Worm (Caenorhabditis elegans) whole organism, mixed stage, embryonic: Measurements from ENCODE around the gene C52B9.8.
"Not testable (repeated sequence)": the region's sequence is repeated elsewhere in the genome, so short reads cannot be mapped to it uniquely, and the experiment has no call there.

ENCODE experiments used
- M03D4.4 ChIP-seq: sonication (generic microtip); optimal IDR thresholded peaks from 2 replicates; lab custom pipeline; 2017; ENCODE audit warnings: mild to moderate bottlenecking, missing genetic modification characterization, missing compliant biosample characterization
- blmp-1 ChIP-seq: fragments of 150-350 bp; optimal IDR thresholded peaks from 2 replicates; lab custom pipeline; 2014; ENCODE audit warnings: missing biosample characterization, missing genetic modification characterization
- ceh-39 ChIP-seq: fragments of 150-350 bp; optimal IDR thresholded peaks from 2 replicates; lab custom pipeline; 2014; ENCODE audit warnings: missing biosample characterization, missing genetic modification characterization
- ceh-43 ChIP-seq: fragments of 200-800 bp; sonication (Bioruptor generic); optimal IDR thresholded peaks from 2 replicates; lab custom pipeline; 2018; ENCODE audit warnings: mild to moderate bottlenecking, missing genetic modification characterization, moderate library complexity, missing compliant biosample characterization
- ceh-83 ChIP-seq: fragments of 200-800 bp; sonication (Bioruptor generic); optimal IDR thresholded peaks from 2 replicates; lab custom pipeline; 2018; ENCODE audit warnings: mild to moderate bottlenecking, missing genetic modification characterization, missing compliant biosample characterization
- ces-1 ChIP-seq: fragments of 150-350 bp; optimal IDR thresholded peaks from 2 replicates; lab custom pipeline; 2014; ENCODE audit warnings: missing biosample characterization, missing genetic modification reagents, missing genetic modification characterization
- drap-1 ChIP-seq: fragments of 200-800 bp; sonication (Bioruptor generic); optimal IDR thresholded peaks from 3 replicates; lab custom pipeline; 2018; ENCODE audit warnings: mild to moderate bottlenecking, missing genetic modification characterization, missing compliant biosample characterization
- elt-3 ChIP-seq: fragments of 150-350 bp; optimal IDR thresholded peaks from 2 replicates; lab custom pipeline; 2014; ENCODE audit warnings: missing biosample characterization, missing genetic modification characterization
- flh-1 ChIP-seq: fragments of 200-800 bp; sonication (Bioruptor generic); optimal IDR thresholded peaks from 2 replicates; lab custom pipeline; 2018; ENCODE audit warnings: mild to moderate bottlenecking, missing genetic modification characterization, moderate library complexity, missing compliant biosample characterization
- ham-2 ChIP-seq: fragments of 200-800 bp; sonication (Bioruptor generic); optimal IDR thresholded peaks from 2 replicates; lab custom pipeline; 2018; ENCODE audit warnings: mild to moderate bottlenecking, missing genetic modification characterization, missing compliant biosample characterization
- lin-13 ChIP-seq: fragments of 150-350 bp; optimal IDR thresholded peaks from 2 replicates; lab custom pipeline; 2014; ENCODE audit warnings: missing biosample characterization, missing genetic modification characterization
- lsy-2 ChIP-seq: fragments of 150-350 bp; optimal IDR thresholded peaks from 2 replicates; lab custom pipeline; 2014; ENCODE audit warnings: missing biosample characterization, missing genetic modification characterization
- mep-1 ChIP-seq: fragments of 150-350 bp; optimal IDR thresholded peaks from 2 replicates; lab custom pipeline; 2017; ENCODE audit warnings: missing biosample characterization, missing genetic modification reagents, missing genetic modification characterization, inconsistent platforms
- mls-2 ChIP-seq: sonication (generic microtip); optimal IDR thresholded peaks from 2 replicates; lab custom pipeline; 2016; ENCODE audit warnings: mild to moderate bottlenecking, missing genetic modification characterization, moderate library complexity, missing compliant biosample characterization
- nhr-12 ChIP-seq: fragments of 150-350 bp; optimal IDR thresholded peaks from 2 replicates; lab custom pipeline; 2014; ENCODE audit warnings: missing biosample characterization, missing genetic modification characterization
- nhr-2 ChIP-seq: fragments of 150-350 bp; optimal IDR thresholded peaks from 2 replicates; lab custom pipeline; 2014; ENCODE audit warnings: missing biosample characterization, missing genetic modification characterization
- nhr-28 ChIP-seq: fragments of 150-350 bp; optimal IDR thresholded peaks from 2 replicates; lab custom pipeline; 2014; ENCODE audit warnings: missing biosample characterization, missing genetic modification characterization
- nhr-76 ChIP-seq: sonication (generic microtip); optimal IDR thresholded peaks from 2 replicates; lab custom pipeline; 2017; ENCODE audit warnings: missing biosample characterization, missing genetic modification characterization
- snpc-4 ChIP-seq: fragments of 150-350 bp; optimal IDR thresholded peaks from 2 replicates; lab custom pipeline; 2014; ENCODE audit warnings: missing biosample characterization, missing genetic modification characterization
- unc-39 ChIP-seq: fragments of 150-350 bp; optimal IDR thresholded peaks from 2 replicates; lab custom pipeline; 2014; ENCODE audit warnings: missing biosample characterization, missing genetic modification characterization
- zip-8 ChIP-seq: fragments of 150-350 bp; optimal IDR thresholded peaks from 2 replicates; lab custom pipeline; 2014; ENCODE audit warnings: missing biosample characterization, missing genetic modification characterization
- ztf-11 ChIP-seq: fragments of 150-350 bp; optimal IDR thresholded peaks from 2 replicates; lab custom pipeline; 2014; ENCODE audit warnings: missing biosample characterization, missing genetic modification characterization

The C52B9.8 gene

ce11 chrX:4342730-4343129 lies 31.2 kb upstream of the C52B9.8 start:
- TF ChIP-seq nhr-12 (tag; lab: Kevin White, UChicago) (no peak), ceh-83 (GFP tag; lab: Kevin White, UChicago) (no peak), ham-2 (GFP tag; lab: Kevin White, UChicago) (no peak), lsy-2 (tag; lab: Kevin White, UChicago) (no peak), unc-39 (no peak), mls-2 (tag; lab: Kevin White, UChicago) (no peak), ztf-11 (no peak), snpc-4 (tag; lab: Kevin White, UChicago) (no peak), nhr-28 (tag; lab: Kevin White, UChicago) (no peak), ces-1 (GFP tag; lab: Kevin White, UChicago) (no peak), M03D4.4 (tag; lab: Kevin White, UChicago) (no peak), nhr-2 (tag; lab: Kevin White, UChicago) (no peak), nhr-76 (tag; lab: Kevin White, UChicago) (no peak), ceh-43 (GFP tag; lab: Kevin White, UChicago) (no peak), elt-3 (tag; lab: Kevin White, UChicago) (no peak)

ce11 chrX:4339332-4339731 lies 27.8 kb upstream of the C52B9.8 start, which contains the start of gene cst-1:
Gene cst-1, plus strand, starts transcription at chrX:4339632.
- TF ChIP-seq nhr-28 (tag; lab: Kevin White, UChicago); flh-1 (GFP tag; lab: Kevin White, UChicago); ceh-83 (GFP tag; lab: Kevin White, UChicago): not testable (repeated sequence)
- TF ChIP-seq, all 35 proteins: peak for 0; not testable (repeated sequence) for 35

ce11 chrX:4335950-4336349 lies 24.4 kb upstream of the C52B9.8 start, which contains the start of gene cst-2:
Gene cst-2, minus strand, starts transcription at chrX:4336050.
- not testable (repeated sequence) for TF ChIP-seq ztf-11; flh-1 (GFP tag; lab: Kevin White, UChicago); ceh-83 (GFP tag; lab: Kevin White, UChicago)

- not testable (repeated sequence) for TF ChIP-seq M03D4.4 (tag; lab: Kevin White, UChicago); ceh-83 (GFP tag; lab: Kevin White, UChicago); lin-13
These were observed 20.7 kb upstream of the C52B9.8 start, which contains the start of gene C24A8.6 for ce11 chrX:4332305-4332704. Gene C24A8.6, minus strand, starts transcription at chrX:4332405.

ce11 chrX:4328816-4329215 lies 17.2 kb upstream of the C52B9.8 start, which contains the start of gene C24A8.5:
Gene C24A8.5, minus strand, starts transcription at chrX:4328916.
- TF ChIP-seq blmp-1 (tag; lab: Kevin White, UChicago) (no peak), drap-1 (no peak), flh-1 (GFP tag; lab: Kevin White, UChicago) (no peak), snpc-4 (tag; lab: Kevin White, UChicago) (no peak), zip-8 (tag; lab: Kevin White, UChicago) (no peak), nhr-2 (tag; lab: Kevin White, UChicago) (no peak), lsy-2 (tag; lab: Kevin White, UChicago) (no peak), ces-1 (GFP tag; lab: Kevin White, UChicago) (no peak), mep-1 (tag; lab: Kevin White, UChicago) (no peak)

- TF ChIP-seq ces-1 (GFP tag; lab: Kevin White, UChicago) (peak; percentile 41), M03D4.4 (tag; lab: Kevin White, UChicago) (no peak), blmp-1 (tag; lab: Kevin White, UChicago) (no peak), lin-13 (no peak), flh-1 (GFP tag; lab: Kevin White, UChicago) (no peak)
These were observed 11.4 kb upstream of the C52B9.8 start for ce11 chrX:4322847-4323455.

- no peak for TF ChIP-seq ces-1 (GFP tag; lab: Kevin White, UChicago)
These were observed 9.0 kb upstream of the C52B9.8 start, which contains the start of gene dop-6 for ce11 chrX:4320563-4320962. Gene dop-6, plus strand, starts transcription at chrX:4320863.

- TF ChIP-seq zip-8 (tag; lab: Kevin White, UChicago) (no peak), ceh-39 (tag; lab: Kevin White, UChicago) (no peak), ham-2 (GFP tag; lab: Kevin White, UChicago) (no peak), nhr-28 (tag; lab: Kevin White, UChicago) (no peak), ces-1 (GFP tag; lab: Kevin White, UChicago) (peak; percentile 37), drap-1 (no peak)
These were observed 5.5 kb upstream of the C52B9.8 start for ce11 chrX:4317095-4317494.
